Fruit fly (Drosophila melanogaster): ENCODE measurements around the gene wgn.

DNA sequence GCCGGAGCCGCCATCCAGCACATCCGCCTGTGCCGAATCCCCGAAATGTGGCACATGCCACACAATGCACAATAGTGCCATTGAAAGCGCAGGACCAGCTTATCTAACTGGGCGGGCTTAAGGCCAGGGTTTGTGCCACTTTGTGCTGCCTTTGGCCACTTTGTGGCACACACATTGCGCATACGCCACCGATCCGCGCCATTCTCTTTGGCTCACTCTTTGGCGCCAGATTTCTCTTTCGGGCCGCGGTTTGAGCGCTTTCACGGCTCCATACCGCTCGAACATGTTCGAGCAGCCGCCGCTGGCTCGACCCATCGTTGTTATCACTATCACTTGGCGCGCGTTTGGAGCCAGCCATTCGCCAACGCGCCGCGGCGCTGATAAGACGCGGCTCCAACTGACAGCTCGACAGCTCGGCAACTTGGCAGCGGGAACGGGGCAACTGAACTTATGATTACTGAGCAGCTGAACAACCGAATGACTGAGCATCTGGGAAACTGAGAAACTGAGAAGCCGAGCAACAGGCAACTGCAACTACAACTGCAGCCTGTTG is 31.1 kb upstream of the wgn start:
- TF ChIP-seq E2f1 (GFP tag; IDR thresholded peaks at IDR 0.05) (no peak), B-H1 (GFP tag; IDR thresholded peaks at IDR 0.05) (no peak), NfI (GFP tag; optimal IDR thresholded peaks at IDR 0.05) (no peak), Ets97D (GFP tag; optimal IDR thresholded peaks at IDR 0.05) (no peak), Sox100B (GFP tag; optimal IDR thresholded peaks at IDR 0.05) (no peak), Dip2 (GFP tag; IDR thresholded peaks at IDR 0.05) (no peak), da (GFP tag; optimal IDR thresholded peaks at IDR 0.05) (no peak), trem (tag; optimal IDR thresholded peaks at IDR 0.05) (no peak), wor (GFP tag; IDR thresholded peaks at IDR 0.05) (no peak), Oaz (GFP tag; IDR thresholded peaks at IDR 0.05) (no peak)
